Worm (Caenorhabditis elegans): ENCODE data around the gene ltah-1.2.

The ltah-1.2 gene

ce11 chrIV:3647551-3647950 lies 34.7 kb upstream of the ltah-1.2 start:
- TF ChIP-seq nhr-25 (tag; optimal IDR thresholded peaks at IDR 0.05) (peak; percentile 33), lin-39 (tag; optimal IDR thresholded peaks at IDR 0.05) (peak; percentile 45), nfya-1 (tag; optimal IDR thresholded peaks at IDR 0.05; ENCODE audit: insufficient read depth) (peak; percentile 54), lin-15B (tag; optimal IDR thresholded peaks at IDR 0.05) (no peak)

- TF ChIP-seq unc-62 (GFP tag; optimal IDR thresholded peaks at IDR 0.05) (no peak), ama-1 (optimal IDR thresholded peaks at IDR 0.05) (peak; percentile 69), daf-12 (tag; optimal IDR thresholded peaks at IDR 0.05) (no peak), ceh-28 (tag; optimal IDR thresholded peaks at IDR 0.05) (peak; percentile 66)
Observed at ce11 chrIV:3646338-3647154, 33.7 kb upstream of the ltah-1.2 start.

ce11 chrIV:3645487-3645886 lies 32.6 kb upstream of the ltah-1.2 start:
- no peak for TF ChIP-seq elt-2 (tag; optimal IDR thresholded peaks at IDR 0.05)
- TF ChIP-seq nhr-77 (tag; optimal IDR thresholded peaks at IDR 0.05) = no peak
- no peak for TF ChIP-seq egl-27 (tag; optimal IDR thresholded peaks at IDR 0.05)
- no peak for TF ChIP-seq egl-5 (tag; optimal IDR thresholded peaks at IDR 0.05)
- no peak for TF ChIP-seq hmg-11 (tag; optimal IDR thresholded peaks at IDR 0.05)
- TF ChIP-seq nhr-76 (tag; optimal IDR thresholded peaks at IDR 0.05) = no peak
- TF ChIP-seq fos-1 (tag; optimal IDR thresholded peaks at IDR 0.05) = no peak
- no peak for TF ChIP-seq skn-1 (tag; optimal IDR thresholded peaks at IDR 0.05)
- TF ChIP-seq ceh-82 (tag; optimal IDR thresholded peaks at IDR 0.05) = no peak
- TF ChIP-seq daf-12 (tag; optimal IDR thresholded peaks at IDR 0.05) = no peak
- TF ChIP-seq nhr-23 (tag; optimal IDR thresholded peaks at IDR 0.05) = no peak

ce11 chrIV:3644863-3645378 lies 32.0 kb upstream of the ltah-1.2 start:
- no peak for TF ChIP-seq jun-1 (tag; optimal IDR thresholded peaks at IDR 0.05)
- peak; percentile 32 for TF ChIP-seq nhr-25 (tag; optimal IDR thresholded peaks at IDR 0.05)
- no peak for TF ChIP-seq nhr-28 (tag; optimal IDR thresholded peaks at IDR 0.05)
- no peak for TF ChIP-seq nhr-23 (tag; optimal IDR thresholded peaks at IDR 0.05)
- TF ChIP-seq ztf-4 (tag; optimal IDR thresholded peaks at IDR 0.05) = peak; percentile 80
- peak in 1 of 3 experiments; percentile 16 for TF ChIP-seq elt-3 (tag; optimal IDR thresholded peaks at IDR 0.05)
- no peak for TF ChIP-seq nfya-1 (tag; optimal IDR thresholded peaks at IDR 0.05; ENCODE audit: insufficient read depth)
- no peak for TF ChIP-seq mdl-1 (tag; optimal IDR thresholded peaks at IDR 0.05)
- TF ChIP-seq egl-27 (tag; optimal IDR thresholded peaks at IDR 0.05) = no peak
- TF ChIP-seq pqm-1 (tag; optimal IDR thresholded peaks at IDR 0.05) = no peak
- TF ChIP-seq nhr-43 (tag; optimal IDR thresholded peaks at IDR 0.05; ENCODE audit: poor library complexity, severe bottlenecking) = peak; percentile 55
- TF ChIP-seq lsy-12 (tag; optimal IDR thresholded peaks at IDR 0.05) = peak; percentile 49
- peak; percentile 44 for TF ChIP-seq ceh-28 (tag; optimal IDR thresholded peaks at IDR 0.05)

- no peak for TF ChIP-seq mml-1 (tag; optimal IDR thresholded peaks at IDR 0.05)
- no peak for TF ChIP-seq unc-62 (GFP tag; optimal IDR thresholded peaks at IDR 0.05)
- no peak for TF ChIP-seq ceh-9 (tag; optimal IDR thresholded peaks at IDR 0.05)
- no peak for TF ChIP-seq mdl-1 (tag; optimal IDR thresholded peaks at IDR 0.05)
- TF ChIP-seq daf-12 (tag; optimal IDR thresholded peaks at IDR 0.05) = no peak
- no peak for TF ChIP-seq ceh-28 (tag; optimal IDR thresholded peaks at IDR 0.05)
- no peak for TF ChIP-seq jun-1 (tag; optimal IDR thresholded peaks at IDR 0.05)
- TF ChIP-seq nhr-77 (tag; optimal IDR thresholded peaks at IDR 0.05) = no peak
- TF ChIP-seq elt-3 (tag; optimal IDR thresholded peaks at IDR 0.05) = no peak
- no peak for TF ChIP-seq ceh-16 (tag; optimal IDR thresholded peaks at IDR 0.05)
- TF ChIP-seq nhr-25 (tag; optimal IDR thresholded peaks at IDR 0.05) = no peak
- TF ChIP-seq ztf-11 (tag; optimal IDR thresholded peaks at IDR 0.05) = no peak
- no peak for TF ChIP-seq ZK546.5 (tag; optimal IDR thresholded peaks at IDR 0.05)
- no peak for TF ChIP-seq nhr-67 (tag; optimal IDR thresholded peaks at IDR 0.05)
- no peak for TF ChIP-seq unc-39 (tag; optimal IDR thresholded peaks at IDR 0.05)
- no peak for TF ChIP-seq zag-1 (tag; optimal IDR thresholded peaks at IDR 0.05)
- no peak for TF ChIP-seq R02D3.7 (tag; optimal IDR thresholded peaks at IDR 0.05)
- no peak for TF ChIP-seq ztf-4 (tag; optimal IDR thresholded peaks at IDR 0.05)
- no peak for TF ChIP-seq egl-27 (tag; optimal IDR thresholded peaks at IDR 0.05)
- no peak for TF ChIP-seq fkh-10 (GFP tag; optimal IDR thresholded peaks at IDR 0.05)
Observed at ce11 chrIV:3642189-3642588, 29.3 kb upstream of the ltah-1.2 start, which contains the start of gene CC8.3. CC8.3 (minus strand) TSS chrIV:3642289.
